Worm (Caenorhabditis elegans): ENCODE results near the gene T23B12.6.

- TF ChIP-seq madf-2 (tag; optimal IDR thresholded peaks at IDR 0.05) = no peak
- no peak for TF ChIP-seq ceh-34 (tag; optimal IDR thresholded peaks at IDR 0.05)
- TF ChIP-seq nfya-1 (tag; optimal IDR thresholded peaks at IDR 0.05) = no peak
- TF ChIP-seq ceh-14 (tag; optimal IDR thresholded peaks at IDR 0.05) = no peak
- TF ChIP-seq unc-86 (tag; optimal IDR thresholded peaks at IDR 0.05) = no peak
- no peak for TF ChIP-seq ets-4 (tag; optimal IDR thresholded peaks at IDR 0.05)
- no peak for TF ChIP-seq nhr-11 (tag; optimal IDR thresholded peaks at IDR 0.05)
- TF ChIP-seq dmd-4 (tag; optimal IDR thresholded peaks at IDR 0.05; ENCODE audit: borderline replicate concordance) = no peak
- no peak for TF ChIP-seq pqm-1 (tag; optimal IDR thresholded peaks at IDR 0.05)
- TF ChIP-seq F13H6.1 (tag; optimal IDR thresholded peaks at IDR 0.05) = no peak
Observed at ce11 chrV:8467031-8467430, 6.8 kb upstream of the T23B12.6 start, which contains the start of gene mrpl-4.

Data from whole organism, late embryonic.